Fruit fly (Drosophila melanogaster): ENCODE measurements around the gene Ccm3.

DNA sequence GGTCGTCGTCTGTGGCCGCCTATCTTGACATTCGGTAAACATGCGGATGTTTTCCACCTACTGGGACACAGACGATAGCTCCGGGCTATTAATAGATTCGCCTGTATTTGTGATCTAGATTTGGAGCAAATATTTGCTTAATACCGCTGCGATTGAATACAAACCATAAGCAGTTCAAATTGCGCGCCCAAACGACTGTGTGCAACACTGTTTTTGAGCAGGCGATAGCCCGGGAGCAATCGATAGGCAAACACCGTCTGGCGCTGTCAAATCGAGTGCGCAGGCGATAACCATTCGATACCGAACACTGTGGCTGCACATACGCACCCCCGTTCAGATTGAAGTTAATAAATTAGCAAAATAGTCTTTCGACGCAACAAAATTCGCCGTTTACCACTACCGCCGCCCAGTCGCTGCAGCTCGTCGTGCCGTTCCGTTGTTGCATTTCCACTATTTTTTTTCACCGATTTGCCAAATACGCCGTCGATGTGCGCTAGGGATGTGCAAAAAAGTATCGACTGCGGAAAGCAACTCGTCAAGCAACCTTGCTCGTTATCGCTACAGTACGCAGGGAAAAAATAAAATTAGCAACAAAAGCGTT is 36.5 kb downstream of the Ccm3 start, which contains the start of gene Atx2:
- peak; percentile 29 for TF ChIP-seq br (GFP tag; optimal IDR thresholded peaks at IDR 0.05)
- peak; percentile 41 for TF ChIP-seq fru (GFP tag; optimal IDR thresholded peaks at IDR 0.05)
- TF ChIP-seq sv (GFP tag; optimal IDR thresholded peaks at IDR 0.05) = peak; percentile 16
- peak in 1 of 2 experiments; percentile 50 for TF ChIP-seq foxo (GFP tag; optimal IDR thresholded peaks at IDR 0.05)
